Fruit fly (Drosophila melanogaster) whole organism, wandering third instar larva: Measurements from ENCODE around the gene Irk3.

Source experiments
- Abd-B ChIP-seq: fragments of >200 bp; optimal IDR thresholded peaks from 2 replicates; lab custom pipeline; 2017; ENCODE audit warnings: missing biosample characterization, missing genetic modification characterization
- CG32264 ChIP-seq: fragments of 200-800 bp; sonication (Bioruptor generic); optimal IDR thresholded peaks from 2 replicates; lab custom pipeline; 2016; ENCODE audit warnings: missing biosample characterization, missing genetic modification characterization
- CG9705 ChIP-seq: fragments of 200-800 bp; sonication (Bioruptor generic); optimal IDR thresholded peaks from 2 replicates; lab custom pipeline; 2018; ENCODE audit warnings: missing biosample characterization, mild to moderate bottlenecking, missing genetic modification characterization
- CrebA ChIP-seq: fragments of 200-800 bp; sonication (Bioruptor generic); optimal IDR thresholded peaks from 2 replicates; lab custom pipeline; 2016; ENCODE audit warnings: missing biosample characterization, mild to moderate bottlenecking, missing genetic modification characterization, borderline replicate concordance
- Dfd ChIP-seq: fragments of >200 bp; optimal IDR thresholded peaks from 2 replicates; lab custom pipeline; 2017; ENCODE audit warnings: missing biosample characterization, missing genetic modification characterization
- GATAd ChIP-seq: sonication (Bioruptor generic); optimal IDR thresholded peaks from 2 replicates; lab custom pipeline; 2016; ENCODE audit warnings: missing biosample characterization, missing genetic modification characterization
- HLH106 ChIP-seq: fragments of 200-800 bp; optimal IDR thresholded peaks from 3 replicates; lab custom pipeline; 2019; ENCODE audit warnings: missing biosample characterization, mild to moderate bottlenecking, missing genetic modification characterization, moderate library complexity
- Hnf4 ChIP-seq: fragments of 200-800 bp; sonication (Bioruptor generic); optimal IDR thresholded peaks from 2 replicates; lab custom pipeline; 2016; ENCODE audit warnings: missing biosample characterization, mild to moderate bottlenecking, missing genetic modification characterization
- Hr78 ChIP-seq: fragments of >200 bp; optimal IDR thresholded peaks from 2 replicates; lab custom pipeline; 2017; ENCODE audit warnings: missing biosample characterization, missing genetic modification characterization
- Hr83 ChIP-seq: fragments of 200-300 bp; sonication (Bioruptor generic); optimal IDR thresholded peaks from 2 replicates; lab custom pipeline; 2016; ENCODE audit warnings: missing biosample characterization, mild to moderate bottlenecking, missing genetic modification characterization, moderate library complexity; ENCODE audit not compliant: poor library complexity, severe bottlenecking
- Jra ChIP-seq: sonication (Bioruptor generic); optimal IDR thresholded peaks from 2 replicates; lab custom pipeline; 2016; ENCODE audit warnings: missing biosample characterization, missing genetic modification characterization
- Mio ChIP-seq: sonication (Bioruptor generic); optimal IDR thresholded peaks from 2 replicates; lab custom pipeline; 2016; ENCODE audit warnings: missing biosample characterization, missing genetic modification characterization
- Myc ChIP-seq: fragments of >200 bp; optimal IDR thresholded peaks from 2 replicates; lab custom pipeline; 2017
- N ChIP-seq: fragments of >200 bp; optimal IDR thresholded peaks from 2 replicates; lab custom pipeline; 2018; ENCODE audit warnings: missing biosample characterization, missing external identifiers, missing genetic modification characterization
- OdsH ChIP-seq: fragments of 200-800 bp; sonication (Bioruptor generic); optimal IDR thresholded peaks from 2 replicates; lab custom pipeline; 2016; ENCODE audit warnings: missing biosample characterization, mild to moderate bottlenecking, missing genetic modification characterization
- Rel ChIP-seq, 2 experiments: fragments of 200-800 bp; sonication (Bioruptor generic) in 1 of 2; optimal IDR thresholded peaks; 2 replicates in 1 of 2; 3 replicates in 1 of 2; lab custom pipeline; 2016 to 2019; ENCODE audit warnings: mild to moderate bottlenecking in 2 of 2, missing biosample characterization in 2 of 2, missing genetic modification characterization in 2 of 2, moderate library complexity in 1 of 2
- Sp1 ChIP-seq: fragments of 200-800 bp; sonication (Bioruptor generic); optimal IDR thresholded peaks from 3 replicates; lab custom pipeline; 2019; ENCODE audit warnings: missing biosample characterization, mild to moderate bottlenecking, missing genetic modification characterization, moderate library complexity
- Vsx2 ChIP-seq: fragments of 200-300, 225-300 bp; sonication (Bioruptor generic); optimal IDR thresholded peaks from 2 replicates; lab custom pipeline; 2018; ENCODE audit warnings: missing biosample characterization, missing genetic modification characterization; ENCODE audit not compliant: partially characterized antibody
- br ChIP-seq: fragments of 200-800 bp; sonication (Bioruptor generic); optimal IDR thresholded peaks from 2 replicates; lab custom pipeline; 2016; ENCODE audit warnings: missing biosample characterization, missing genetic modification characterization
- dl ChIP-seq, 2 experiments: fragments of 175-275, 200-275 bp in 1 of 2; fragments of 200-275 bp in 1 of 2; sonication (Bioruptor generic); optimal IDR thresholded peaks; lab custom pipeline; 2018; ENCODE audit warnings: mild to moderate bottlenecking in 2 of 2, missing biosample characterization in 2 of 2, missing genetic modification characterization in 2 of 2, moderate library complexity in 2 of 2; ENCODE audit not compliant: partially characterized antibody in 2 of 2, insufficient read depth in 1 of 2
- dmrt93B ChIP-seq: fragments of 200-800 bp; sonication (Bioruptor generic); optimal IDR thresholded peaks from 2 replicates; lab custom pipeline; 2018; ENCODE audit warnings: missing biosample characterization, mild to moderate bottlenecking, missing genetic modification characterization
- dsf ChIP-seq: sonication (Bioruptor generic); optimal IDR thresholded peaks from 2 replicates; lab custom pipeline; 2016; ENCODE audit warnings: missing biosample characterization, missing genetic modification characterization, borderline replicate concordance
- ey ChIP-seq: fragments of 200-800 bp; sonication (Bioruptor generic); optimal IDR thresholded peaks from 2 replicates; lab custom pipeline; 2016; ENCODE audit warnings: missing biosample characterization, missing genetic modification characterization
- foxo ChIP-seq, 2 experiments: fragments of 200-800 bp; sonication (Bioruptor generic); optimal IDR thresholded peaks; 2 replicates in 1 of 2; 3 replicates in 1 of 2; lab custom pipeline; 2016 to 2017; ENCODE audit warnings: missing biosample characterization in 2 of 2, missing genetic modification characterization in 2 of 2
- fru ChIP-seq: fragments of 200-800 bp; sonication (Bioruptor generic); optimal IDR thresholded peaks from 3 replicates; lab custom pipeline; 2016; ENCODE audit warnings: missing biosample characterization, mild to moderate bottlenecking, missing genetic modification characterization
- h ChIP-seq: fragments of 200-800 bp; sonication (Bioruptor generic); optimal IDR thresholded peaks from 3 replicates; lab custom pipeline; 2016; ENCODE audit warnings: missing biosample characterization, mild to moderate bottlenecking, missing genetic modification characterization
- jim ChIP-seq: fragments of 175-275, 200-325 bp; sonication (Bioruptor generic); optimal IDR thresholded peaks from 2 replicates; lab custom pipeline; 2016; ENCODE audit warnings: missing biosample characterization, mild to moderate bottlenecking, missing genetic modification characterization
- lola ChIP-seq: fragments of >200 bp; optimal IDR thresholded peaks from 2 replicates; lab custom pipeline; 2017; ENCODE audit warnings: missing biosample characterization, missing genetic modification characterization
- psq ChIP-seq: fragments of 200-800 bp; sonication (Bioruptor generic); optimal IDR thresholded peaks from 3 replicates; lab custom pipeline; 2017; ENCODE audit warnings: missing biosample characterization, mild to moderate bottlenecking, missing genetic modification characterization, moderate library complexity
- rgr ChIP-seq: fragments of 200-800 bp; sonication (Bioruptor generic); optimal IDR thresholded peaks from 3 replicates; lab custom pipeline; 2016; ENCODE audit warnings: missing biosample characterization, mild to moderate bottlenecking, missing genetic modification characterization
- sage ChIP-seq: fragments of 200-800 bp; sonication (Bioruptor generic); optimal IDR thresholded peaks from 2 replicates; lab custom pipeline; 2016; ENCODE audit warnings: missing biosample characterization, mild to moderate bottlenecking, missing genetic modification characterization
- sv ChIP-seq: fragments of 200-800 bp; sonication (Bioruptor generic); optimal IDR thresholded peaks from 3 replicates; lab custom pipeline; 2016; ENCODE audit warnings: missing biosample characterization, missing genetic modification characterization
- tai ChIP-seq: sonication (Bioruptor generic); optimal IDR thresholded peaks from 2 replicates; lab custom pipeline; 2016; ENCODE audit warnings: missing biosample characterization, missing genetic modification characterization
- usp ChIP-seq: fragments of >200 bp; optimal IDR thresholded peaks from 2 replicates; lab custom pipeline; 2017; ENCODE audit warnings: missing biosample characterization, missing genetic modification characterization
- woc ChIP-seq: sonication (Bioruptor generic); optimal IDR thresholded peaks from 2 replicates; lab custom pipeline; 2016; ENCODE audit warnings: missing biosample characterization, mild to moderate bottlenecking, missing genetic modification characterization

Irk3 gene

DNA sequence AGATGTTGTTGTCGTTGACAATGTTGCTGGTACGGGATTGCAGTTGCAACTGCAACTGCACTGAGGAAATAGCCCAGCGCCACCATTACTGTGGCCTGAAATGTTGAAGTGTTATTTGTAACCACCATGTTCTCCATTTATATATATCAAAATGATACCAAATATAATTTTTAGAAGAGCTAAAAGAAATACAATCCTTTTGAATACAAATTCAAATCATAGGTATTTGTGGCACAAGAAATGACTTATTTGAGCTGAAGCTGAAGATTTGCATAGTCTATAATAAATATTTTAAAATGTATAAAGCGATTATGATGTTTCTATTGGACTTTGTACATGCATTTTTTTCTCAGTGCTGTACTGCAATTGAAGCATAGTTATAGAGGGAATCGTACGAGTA, 6.0 kb upstream of the Irk3 start:
- no peak for TF ChIP-seq ey (GFP tag; lab: Kevin White, UChicago)
- TF ChIP-seq CG9705 (GFP tag; lab: Kevin White, UChicago) = no peak
- no peak for TF ChIP-seq br (GFP tag; lab: Kevin White, UChicago)
- TF ChIP-seq Abd-B (GFP tag; lab: Kevin White, UChicago) = no peak
- TF ChIP-seq Hr83 = no peak
- TF ChIP-seq woc (GFP tag; lab: Kevin White, UChicago) = no peak
- no peak for TF ChIP-seq sv
- TF ChIP-seq CrebA (GFP tag; lab: Kevin White, UChicago) = no peak
- no peak for TF ChIP-seq dl (GFP tag; optimal IDR thresholded peaks at IDR 0.05; lab: Kevin White, UChicago; ENCODE audit: insufficient read depth in 1 of 2, partially characterized antibody in 2 of 2)
- no peak for TF ChIP-seq psq (GFP tag; lab: Kevin White, UChicago)
- TF ChIP-seq Jra = no peak
- no peak for TF ChIP-seq Mio (GFP tag; lab: Kevin White, UChicago)
- TF ChIP-seq sage (GFP tag; lab: Kevin White, UChicago) = no peak
- TF ChIP-seq lola = no peak
- no peak for TF ChIP-seq Dfd (GFP tag; lab: Kevin White, UChicago)
- TF ChIP-seq foxo (GFP tag; optimal IDR thresholded peaks at IDR 0.05; lab: Kevin White, UChicago) = no peak
- no peak for TF ChIP-seq Hr78 (GFP tag; lab: Kevin White, UChicago)

DNA sequence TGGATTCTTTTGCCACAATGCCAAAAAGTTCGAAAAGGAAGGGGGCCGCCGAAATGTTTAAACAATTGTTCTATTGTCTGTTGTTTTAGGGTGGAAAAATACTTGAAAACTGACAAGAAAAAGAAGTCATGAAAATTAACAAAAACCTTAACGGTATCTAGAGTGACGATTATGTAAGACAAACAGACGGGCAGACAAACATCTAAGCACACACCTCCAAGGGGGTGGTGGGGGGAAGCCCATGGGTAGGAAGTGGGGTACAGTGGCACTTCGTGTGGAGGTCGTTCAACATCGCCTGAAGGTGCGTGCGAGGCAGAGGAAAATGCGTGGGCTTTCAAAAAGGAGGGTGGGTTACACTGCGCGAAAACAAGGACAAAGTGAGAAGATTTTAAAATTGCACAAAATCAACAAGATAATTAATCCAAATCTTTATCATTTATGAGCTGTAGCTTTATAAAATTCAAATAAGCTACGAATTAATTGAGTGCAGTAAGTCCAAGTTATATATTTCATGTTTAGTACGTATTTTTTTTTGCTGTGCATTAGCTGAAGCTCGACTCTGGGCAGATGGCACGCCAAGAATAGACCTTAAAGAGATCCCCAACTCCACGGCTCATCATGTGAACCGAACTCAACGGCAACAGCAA, 3.9 kb upstream of the Irk3 start:
- no peak for TF ChIP-seq h (GFP tag; lab: Kevin White, UChicago)
- no peak for TF ChIP-seq woc (GFP tag; lab: Kevin White, UChicago)
- no peak for TF ChIP-seq CG32264 (GFP tag; lab: Kevin White, UChicago)
- TF ChIP-seq Myc (lab: Kevin White, UChicago) = no peak
- no peak for TF ChIP-seq dsf (GFP tag; lab: Kevin White, UChicago)
- TF ChIP-seq foxo (GFP tag; optimal IDR thresholded peaks at IDR 0.05; lab: Kevin White, UChicago) = no peak
- TF ChIP-seq Dfd (GFP tag; lab: Kevin White, UChicago) = no peak
- no peak for TF ChIP-seq psq (GFP tag; lab: Kevin White, UChicago)
- TF ChIP-seq lola = no peak
- no peak for TF ChIP-seq rgr (GFP tag; lab: Kevin White, UChicago)
- no peak for TF ChIP-seq Hnf4 (GFP tag; lab: Kevin White, UChicago)
- TF ChIP-seq fru (GFP tag; lab: Kevin White, UChicago) = no peak
- TF ChIP-seq, all 38 proteins: peak for 0

DNA sequence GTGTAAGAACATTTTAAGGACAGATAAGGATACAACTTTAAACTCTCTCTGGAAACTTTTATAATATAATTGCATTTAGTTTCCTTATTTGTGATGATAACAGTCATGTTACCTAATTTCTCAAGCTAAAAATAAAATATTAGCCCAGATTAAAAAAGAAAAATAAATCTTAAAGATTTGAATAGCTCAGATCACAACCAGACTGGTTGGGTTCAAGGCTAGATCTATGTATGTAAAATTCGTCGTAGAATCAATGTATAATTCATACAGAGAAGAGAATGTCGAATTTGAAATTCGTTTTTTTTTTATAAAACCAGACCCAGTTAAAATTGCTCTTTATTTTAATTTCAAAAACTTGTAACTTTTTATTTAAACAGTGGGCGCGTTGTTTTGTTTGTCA, 538 bp upstream of the Irk3 start:
- TF ChIP-seq OdsH (no peak), rgr (GFP tag; lab: Kevin White, UChicago) (no peak), dsf (GFP tag; lab: Kevin White, UChicago) (no peak), CG32264 (GFP tag; lab: Kevin White, UChicago) (no peak), N (GFP tag; lab: Kevin White, UChicago) (no peak), jim (GFP tag; lab: Kevin White, UChicago) (no peak), usp (GFP tag; lab: Kevin White, UChicago) (no peak), tai (GFP tag; lab: Kevin White, UChicago) (no peak), Hr83 (no peak), HLH106 (tag; lab: Kevin White, UChicago) (no peak), CG9705 (GFP tag; lab: Kevin White, UChicago) (no peak), Myc (lab: Kevin White, UChicago) (no peak), sv (no peak), psq (GFP tag; lab: Kevin White, UChicago) (no peak)

DNA sequence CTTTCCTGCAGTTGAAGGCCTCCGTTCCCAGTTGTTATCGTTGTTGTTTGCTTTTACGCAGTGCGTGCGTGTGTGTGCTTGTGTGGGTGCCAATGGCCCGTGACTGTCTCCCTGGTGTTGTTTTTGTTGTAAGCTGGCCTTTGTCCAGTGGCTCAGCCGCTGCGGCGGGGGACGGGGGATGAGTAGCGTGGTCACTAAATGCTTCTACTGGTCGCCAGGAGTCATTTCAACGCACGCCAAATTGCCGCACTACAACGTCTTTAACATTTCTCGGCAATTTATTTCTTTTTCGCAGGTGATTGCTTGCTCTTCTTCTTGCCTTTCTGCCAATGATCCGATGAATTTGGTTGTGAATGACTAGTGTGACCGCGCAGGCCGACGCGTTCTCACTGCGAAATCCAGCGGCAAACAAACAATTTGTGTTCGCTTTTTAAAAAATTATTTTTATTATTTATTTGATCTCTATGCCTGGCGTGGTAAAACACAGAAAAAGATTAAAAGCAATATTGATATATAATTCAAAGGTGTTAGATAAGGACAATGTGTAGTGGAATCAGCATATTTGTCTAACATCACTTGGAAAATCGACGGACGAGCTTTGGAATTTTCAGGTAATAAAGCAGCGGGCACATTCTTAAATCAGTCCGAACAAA, 5.2 kb downstream of the Irk3 start, which contains the start of the genes Faf2 and Grip71:
Gene Faf2 (minus strand): TSS at position 450 of the 653 bp plus-strand sequence.
Gene Grip71 (plus strand): TSS at position 608 of the 653 bp plus-strand sequence.
- peak in 1 of 2 experiments; percentile 81 for TF ChIP-seq foxo (GFP tag; optimal IDR thresholded peaks at IDR 0.05; lab: Kevin White, UChicago)
- TF ChIP-seq lola = no peak
- peak; percentile 61 for TF ChIP-seq woc (GFP tag; lab: Kevin White, UChicago)
- peak; percentile 57 for TF ChIP-seq sv
- no peak for TF ChIP-seq tai (GFP tag; lab: Kevin White, UChicago)
- no peak for TF ChIP-seq Vsx2 (GFP tag; lab: Kevin White, UChicago)
- peak; percentile 73 for TF ChIP-seq N (GFP tag; lab: Kevin White, UChicago)
- TF ChIP-seq Hnf4 (GFP tag; lab: Kevin White, UChicago) = peak; percentile 77
- TF ChIP-seq dmrt93B (GFP tag; lab: Kevin White, UChicago) = peak; percentile 83
- peak; percentile 60 for TF ChIP-seq br (GFP tag; lab: Kevin White, UChicago)
- TF ChIP-seq OdsH = peak; percentile 42
- TF ChIP-seq Jra = peak; percentile 39
- peak; percentile 79 for TF ChIP-seq h (GFP tag; lab: Kevin White, UChicago)
- TF ChIP-seq psq (GFP tag; lab: Kevin White, UChicago) = peak; percentile 62
- TF ChIP-seq sage (GFP tag; lab: Kevin White, UChicago) = peak; percentile 72
- TF ChIP-seq ey (GFP tag; lab: Kevin White, UChicago) = peak; percentile 74
- TF ChIP-seq CG9705 (GFP tag; lab: Kevin White, UChicago) = peak; percentile 57
- peak; percentile 51 for TF ChIP-seq CG32264 (GFP tag; lab: Kevin White, UChicago)
- no peak for TF ChIP-seq Hr83
- peak; percentile 66 for TF ChIP-seq Sp1 (GFP tag; lab: Kevin White, UChicago)
- TF ChIP-seq HLH106 (tag; lab: Kevin White, UChicago) = peak; percentile 88
- TF ChIP-seq Rel (GFP tag; optimal IDR thresholded peaks at IDR 0.05; lab: Kevin White, UChicago) = peak; percentile 3
- TF ChIP-seq Rel (tag; optimal IDR thresholded peaks at IDR 0.05; lab: Kevin White, UChicago) = peak; percentile 60
- TF ChIP-seq rgr (GFP tag; lab: Kevin White, UChicago) = peak; percentile 82
- TF ChIP-seq fru (GFP tag; lab: Kevin White, UChicago) = peak; percentile 72
- peak; percentile 36 for TF ChIP-seq GATAd (GFP tag; lab: Kevin White, UChicago)
- peak; percentile 60 for TF ChIP-seq dsf (GFP tag; lab: Kevin White, UChicago)
- no peak for TF ChIP-seq Hr78 (GFP tag; lab: Kevin White, UChicago)
- no peak for TF ChIP-seq usp (GFP tag; lab: Kevin White, UChicago)
